Fruit fly (Drosophila melanogaster): ENCODE data around the gene CG10324.

Gene CG10324

dm6 chr3R:16640005-16640408 lies 6.8 kb downstream of the CG10324 start, which contains the start of gene nonA-l:
TSS of gene nonA-l (plus strand) at chr3R:16640205.
- no peak for TF ChIP-seq CG17801 (GFP tag; optimal IDR thresholded peaks at IDR 0.05; ENCODE audit: partially characterized antibody)

- no peak for TF ChIP-seq CG17801 (GFP tag; optimal IDR thresholded peaks at IDR 0.05; ENCODE audit: partially characterized antibody)
These were observed 14.1 kb downstream of the CG10324 start for dm6 chr3R:16632698-16633097.

- TF ChIP-seq CG17801 (GFP tag; optimal IDR thresholded peaks at IDR 0.05; ENCODE audit: partially characterized antibody), result no peak
These were observed 16.2 kb downstream of the CG10324 start for dm6 chr3R:16630564-16630963.

- no peak for TF ChIP-seq CG17801 (GFP tag; optimal IDR thresholded peaks at IDR 0.05; ENCODE audit: partially characterized antibody)
These were observed 19.8 kb downstream of the CG10324 start for dm6 chr3R:16626899-16627432.

- TF ChIP-seq CG17801 (GFP tag; optimal IDR thresholded peaks at IDR 0.05; ENCODE audit: partially characterized antibody), result no peak
These were observed 20.9 kb downstream of the CG10324 start for dm6 chr3R:16625844-16626430.

dm6 chr3R:16624750-16625549 lies 21.9 kb downstream of the CG10324 start, which contains the start of gene Fas1:
TSS of gene Fas1 (plus strand) at chr3R:16625238.
- no peak for TF ChIP-seq CG17801 (GFP tag; optimal IDR thresholded peaks at IDR 0.05; ENCODE audit: partially characterized antibody)

- TF ChIP-seq CG17801 (GFP tag; optimal IDR thresholded peaks at IDR 0.05; ENCODE audit: partially characterized antibody), result no peak
These were observed 22.4 kb downstream of the CG10324 start, which contains the start of gene Ccdc114 for dm6 chr3R:16624371-16624749. TSS of gene Ccdc114 (minus strand) at chr3R:16624717.

- no peak for TF ChIP-seq CG17801 (GFP tag; optimal IDR thresholded peaks at IDR 0.05; ENCODE audit: partially characterized antibody)
These were observed 26.3 kb downstream of the CG10324 start, which contains the start of gene CG14893 for dm6 chr3R:16620478-16620877. TSS of gene CG14893 (plus strand) at chr3R:16620778.

- TF ChIP-seq CG17801 (GFP tag; optimal IDR thresholded peaks at IDR 0.05; ENCODE audit: partially characterized antibody), result no peak
These were observed 29.2 kb downstream of the CG10324 start, which contains the start of gene CG17560 for dm6 chr3R:16617650-16618049. TSS of gene CG17560 (plus strand) at chr3R:16617950.

dm6 chr3R:16615009-16615408 lies 31.8 kb downstream of the CG10324 start, which contains the start of gene CG17562:
TSS of gene CG17562 (plus strand) at chr3R:16615309.
- TF ChIP-seq CG17801 (GFP tag; optimal IDR thresholded peaks at IDR 0.05; ENCODE audit: partially characterized antibody), result no peak

dm6 chr3R:16614241-16614640 lies 32.6 kb downstream of the CG10324 start, which contains the start of gene CG10340:
TSS of gene CG10340 (minus strand) at chr3R:16614391.
- no peak for TF ChIP-seq CG17801 (GFP tag; optimal IDR thresholded peaks at IDR 0.05; ENCODE audit: partially characterized antibody)

- no peak for TF ChIP-seq CG17801 (GFP tag; optimal IDR thresholded peaks at IDR 0.05; ENCODE audit: partially characterized antibody)
These were observed 33.5 kb downstream of the CG10324 start, which contains the start of gene CG12783 for dm6 chr3R:16613300-16613699. TSS of gene CG12783 (minus strand) at chr3R:16613400.

dm6 chr3R:16611240-16611639 lies 35.6 kb downstream of the CG10324 start:
- TF ChIP-seq CG17801 (GFP tag; optimal IDR thresholded peaks at IDR 0.05; ENCODE audit: partially characterized antibody), result no peak

dm6 chr3R:16608920-16609319 lies 37.9 kb downstream of the CG10324 start, which contains the start of gene NPF:
TSS of gene NPF (plus strand) at chr3R:16609220.
- no peak for TF ChIP-seq CG17801 (GFP tag; optimal IDR thresholded peaks at IDR 0.05; ENCODE audit: partially characterized antibody)

dm6 chr3R:16605929-16606328 lies 40.9 kb downstream of the CG10324 start:
- no peak for TF ChIP-seq CG17801 (GFP tag; optimal IDR thresholded peaks at IDR 0.05; ENCODE audit: partially characterized antibody)
